Worm (Caenorhabditis elegans) whole organism, L1 larva: ENCODE measurements around the gene R09F10.3.

Experiments
- C04F5.9 ChIP-seq: sonication (generic microtip); optimal IDR thresholded peaks from 2 replicates; lab custom pipeline; 2016; ENCODE audit warnings: missing genetic modification characterization, missing compliant biosample characterization
- C16A3.4 ChIP-seq: fragments of 150-350 bp; optimal IDR thresholded peaks from 2 replicates; lab custom pipeline; 2014; ENCODE audit warnings: missing biosample characterization, missing genetic modification characterization
- C34B4.2 ChIP-seq: sonication (generic microtip); optimal IDR thresholded peaks from 2 replicates; lab custom pipeline; 2017; ENCODE audit warnings: mild to moderate bottlenecking, missing genetic modification characterization, missing compliant biosample characterization
- F16B12.6 ChIP-seq: fragments of 150-350 bp; optimal IDR thresholded peaks from 2 replicates; lab custom pipeline; 2014; ENCODE audit warnings: missing biosample characterization, missing genetic modification characterization
- Y116A8C.19 ChIP-seq: sonication (generic microtip); optimal IDR thresholded peaks from 2 replicates; lab custom pipeline; 2016; ENCODE audit warnings: missing compliant biosample characterization, missing genetic modification characterization, borderline replicate concordance
- ama-1 ChIP-seq: fragments of 150-350 bp; optimal IDR thresholded peaks from 2 replicates; lab custom pipeline; 2014
- blmp-1 ChIP-seq: fragments of 150-350 bp; optimal IDR thresholded peaks from 2 replicates; lab custom pipeline; 2014; ENCODE audit warnings: missing biosample characterization, missing genetic modification characterization
- ceh-82 ChIP-seq, 3 experiments: fragments of 150-350 bp in 1 of 3; sonication (generic microtip) in 2 of 3; optimal IDR thresholded peaks; 2 replicates each; lab custom pipeline; 2014 to 2017; ENCODE audit warnings: missing biosample characterization in 3 of 3, missing genetic modification characterization in 3 of 3
- ces-1 ChIP-seq: fragments of 150-350 bp; optimal IDR thresholded peaks from 2 replicates; lab custom pipeline; 2014; ENCODE audit warnings: missing biosample characterization, missing genetic modification reagents, missing genetic modification characterization
- dpl-1 ChIP-seq, 3 experiments: fragments of 150-350 bp in 2 of 3; sonication (generic microtip) in 1 of 3; optimal IDR thresholded peaks; 2 replicates each; lab custom pipeline; 2014 to 2017; ENCODE audit warnings: missing biosample characterization in 3 of 3, missing genetic modification characterization in 3 of 3, missing genetic modification reagents in 3 of 3
- dsc-1 ChIP-seq: sonication (generic microtip); optimal IDR thresholded peaks from 2 replicates; lab custom pipeline; 2016; ENCODE audit warnings: mild to moderate bottlenecking, missing genetic modification characterization, missing compliant biosample characterization
- efl-1 ChIP-seq, 4 experiments: fragments of 150-350 bp; optimal IDR thresholded peaks in 3 of 4; peaks in 1 of 4; 1 replicate in 1 of 4; 2 replicates in 3 of 4; lab custom pipeline; 2014; ENCODE audit warnings: missing biosample characterization in 2 of 4, missing genetic modification characterization in 2 of 4, missing genetic modification reagents in 2 of 4
- egl-13 ChIP-seq: sonication (generic microtip); optimal IDR thresholded peaks from 2 replicates; lab custom pipeline; 2016; ENCODE audit warnings: missing genotype, missing genetic modification reagents, missing genetic modification characterization, missing compliant biosample characterization
- egl-27 ChIP-seq, 2 experiments: fragments of 150-350 bp in 1 of 2; sonication (generic microtip); optimal IDR thresholded peaks; 3 replicates each; lab custom pipeline; 2017 to 2018; ENCODE audit warnings: missing biosample characterization in 2 of 2, missing genetic modification characterization in 2 of 2, missing genetic modification reagents in 2 of 2
- elt-2 ChIP-seq: sonication (generic microtip); optimal IDR thresholded peaks from 2 replicates; lab custom pipeline; 2016; ENCODE audit warnings: missing genetic modification characterization, mild to moderate bottlenecking, inconsistent platforms, missing compliant biosample characterization, missing genetic modification reagents
- elt-3 ChIP-seq, 6 experiments: fragments of 150-350 bp in 1 of 6; sonication (generic microtip); optimal IDR thresholded peaks; 2 replicates each; lab custom pipeline; 2017 to 2018; ENCODE audit warnings: missing biosample characterization in 6 of 6, missing genetic modification characterization in 6 of 6, inconsistent platforms in 1 of 6
- fkh-4 ChIP-seq: sonication (generic microtip); optimal IDR thresholded peaks from 2 replicates; lab custom pipeline; 2016; ENCODE audit warnings: missing compliant biosample characterization, missing genetic modification characterization, borderline replicate concordance
- fos-1 ChIP-seq: fragments of 150-350 bp; optimal IDR thresholded peaks from 2 replicates; lab custom pipeline; 2014; ENCODE audit warnings: missing biosample characterization, missing genetic modification characterization
- grh-1 ChIP-seq: fragments of 200-800 bp; sonication (Bioruptor generic); IDR thresholded peaks from 2 replicates; pipeline ENCODE4 v1.3.6; 2022; ENCODE audit warnings: missing genetic modification reagents, missing genetic modification characterization, missing compliant biosample characterization
- hlh-17 ChIP-seq: fragments of 200-800 bp; sonication (Bioruptor generic); optimal IDR thresholded peaks from 2 replicates; lab custom pipeline; 2018; ENCODE audit warnings: missing genetic modification characterization, mild to moderate bottlenecking, missing compliant biosample characterization, moderate library complexity, borderline replicate concordance
- jun-1 ChIP-seq: fragments of 150-350 bp; optimal IDR thresholded peaks from 2 replicates; lab custom pipeline; 2014; ENCODE audit warnings: missing biosample characterization, missing genetic modification reagents, missing genetic modification characterization
- lin-14 ChIP-seq: fragments of 200-800 bp; sonication (Bioruptor generic); optimal IDR thresholded peaks from 2 replicates; lab custom pipeline; 2018; ENCODE audit warnings: mild to moderate bottlenecking, missing genetic modification characterization, moderate library complexity, missing compliant biosample characterization
- lin-35 ChIP-seq, 2 experiments: fragments of 150-350 bp; optimal IDR thresholded peaks; 2 replicates each; lab custom pipeline; 2014; ENCODE audit warnings: missing biosample characterization in 2 of 2, missing genetic modification characterization in 2 of 2, missing genetic modification reagents in 2 of 2
- mab-9 ChIP-seq: fragments of 200-800 bp; sonication (Bioruptor generic); IDR thresholded peaks from 2 replicates; pipeline ENCODE4 v1.3.6; 2022; ENCODE audit warnings: missing genetic modification reagents, missing genetic modification characterization, missing compliant biosample characterization
- mdl-1 ChIP-seq, 2 experiments: fragments of 150-350 bp; optimal IDR thresholded peaks; 2 replicates each; lab custom pipeline; 2014 to 2017; ENCODE audit warnings: missing biosample characterization in 2 of 2, missing genetic modification characterization in 2 of 2, inconsistent platforms in 1 of 2
- mep-1 ChIP-seq: fragments of 150-350 bp; optimal IDR thresholded peaks from 2 replicates; lab custom pipeline; 2014; ENCODE audit warnings: missing biosample characterization, missing genetic modification characterization
- nhr-11 ChIP-seq: fragments of 150-350 bp; optimal IDR thresholded peaks from 2 replicates; lab custom pipeline; 2014; ENCODE audit warnings: missing biosample characterization, missing genetic modification characterization
- nhr-19 ChIP-seq: fragments of 200-800 bp; sonication (Bioruptor generic); conservative IDR thresholded peaks from 2 replicates; pipeline ENCODE4 v1.3.6; 2022; ENCODE audit warnings: missing genetic modification characterization, missing compliant biosample characterization
- nhr-71 ChIP-seq: sonication (generic microtip); optimal IDR thresholded peaks from 2 replicates; lab custom pipeline; 2016; ENCODE audit warnings: mild to moderate bottlenecking, missing genetic modification characterization, moderate library complexity, missing compliant biosample characterization
- nhr-76 ChIP-seq: sonication (generic microtip); optimal IDR thresholded peaks from 2 replicates; lab custom pipeline; 2017; ENCODE audit warnings: missing biosample characterization, missing genetic modification characterization
- nhr-84 ChIP-seq: sonication (generic microtip); optimal IDR thresholded peaks from 2 replicates; lab custom pipeline; 2017; ENCODE audit warnings: missing biosample characterization, missing genetic modification characterization
- nhr-85 ChIP-seq: sonication (generic microtip); peaks from one replicate; lab custom pipeline; 2016; ENCODE audit warnings: missing genetic modification characterization, inconsistent platforms, missing compliant biosample characterization
- nhr-90 ChIP-seq: sonication (generic microtip); optimal IDR thresholded peaks from 2 replicates; lab custom pipeline; 2016; ENCODE audit warnings: mild to moderate bottlenecking, missing genetic modification characterization, missing compliant biosample characterization; ENCODE audit not compliant: poor library complexity
- rnt-1 ChIP-seq: sonication (generic microtip); optimal IDR thresholded peaks from 2 replicates; lab custom pipeline; 2016; ENCODE audit warnings: mild to moderate bottlenecking, missing genetic modification characterization, moderate library complexity, missing compliant biosample characterization
- skn-1 ChIP-seq: fragments of 150-350 bp; optimal IDR thresholded peaks from 2 replicates; lab custom pipeline; 2014; ENCODE audit warnings: missing biosample characterization, missing genetic modification characterization
- snpc-4 ChIP-seq: fragments of 150-350 bp; optimal IDR thresholded peaks from 2 replicates; lab custom pipeline; 2014; ENCODE audit warnings: missing biosample characterization, missing genetic modification characterization
- snu-23 ChIP-seq: sonication (generic microtip); optimal IDR thresholded peaks from 2 replicates; lab custom pipeline; 2016; ENCODE audit warnings: missing genetic modification characterization, missing compliant biosample characterization
- sptf-1 ChIP-seq: fragments of 150-350 bp; optimal IDR thresholded peaks from 2 replicates; lab custom pipeline; 2014; ENCODE audit warnings: missing biosample characterization, missing genetic modification characterization
- tbx-2 ChIP-seq: sonication (generic microtip); optimal IDR thresholded peaks from 2 replicates; lab custom pipeline; 2016; ENCODE audit warnings: missing genetic modification characterization, missing compliant biosample characterization
- unc-30 ChIP-seq: sonication (generic microtip); optimal IDR thresholded peaks from 2 replicates; lab custom pipeline; 2017; ENCODE audit warnings: missing biosample characterization, missing genetic modification characterization
- unc-86 ChIP-seq: sonication (generic microtip); optimal IDR thresholded peaks from 2 replicates; lab custom pipeline; 2016; ENCODE audit warnings: missing genetic modification characterization, missing compliant biosample characterization
- vab-15 ChIP-seq: sonication (generic microtip); optimal IDR thresholded peaks from 2 replicates; lab custom pipeline; 2017; ENCODE audit warnings: missing genotype, mild to moderate bottlenecking, missing genetic modification characterization, missing compliant biosample characterization
- xbp-1 ChIP-seq: sonication (generic microtip); optimal IDR thresholded peaks from 2 replicates; lab custom pipeline; 2016; ENCODE audit warnings: missing genetic modification characterization, missing compliant biosample characterization
- zag-1 ChIP-seq: fragments of 150-350 bp; optimal IDR thresholded peaks from 2 replicates; lab custom pipeline; 2014; ENCODE audit warnings: missing biosample characterization, missing genetic modification characterization
- ztf-11 ChIP-seq, 2 experiments: sonication (generic microtip); optimal IDR thresholded peaks; 2 replicates each; lab custom pipeline; 2016 to 2017; ENCODE audit warnings: missing genetic modification characterization in 2 of 2, missing biosample characterization in 1 of 2, missing compliant biosample characterization in 1 of 2

R09F10.3 gene

DNA sequence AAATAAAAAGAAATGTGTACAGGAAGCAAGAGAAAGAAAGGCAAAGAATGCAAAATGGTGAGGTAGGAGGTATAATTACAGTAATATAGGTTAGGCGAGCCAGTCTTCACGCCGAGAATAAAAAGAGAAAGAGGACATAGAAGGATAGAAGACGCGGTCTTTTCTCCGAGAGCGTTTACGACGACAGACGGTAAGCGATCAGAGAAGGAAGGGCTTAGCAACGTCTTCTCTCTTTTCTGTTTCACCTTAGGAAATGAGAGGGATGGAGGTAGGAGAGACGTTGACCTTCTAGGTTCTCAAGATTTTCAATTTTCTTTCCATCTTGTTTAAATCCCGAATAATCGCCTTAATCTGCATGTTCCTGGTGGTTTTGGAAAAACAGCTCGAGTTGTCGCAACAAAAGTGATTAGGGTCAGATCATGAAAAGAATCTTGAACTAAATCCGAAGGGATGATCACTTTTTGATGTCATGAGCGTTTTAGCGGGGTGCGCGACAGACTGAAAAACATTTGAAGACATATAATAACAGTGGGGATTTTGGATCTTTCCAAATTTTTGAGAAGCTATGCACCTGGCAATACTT is 23.4 kb upstream of the R09F10.3 start, which contains the start of gene cutl-29:
cutl-29 (minus strand) TSS at position 51 of the 583 bp plus-strand sequence.
- no peak for TF ChIP-seq efl-1 (optimal IDR thresholded peaks at IDR 0.05; lab: Kevin White, UChicago)
- no peak for TF ChIP-seq efl-1 (GFP tag; optimal IDR thresholded peaks at IDR 0.05 in 1 of 2; lab: Kevin White, UChicago)
- TF ChIP-seq blmp-1 (tag; lab: Kevin White, UChicago) = peak; percentile 36
- no peak for TF ChIP-seq C04F5.9 (tag; lab: Kevin White, UChicago)
- TF ChIP-seq xbp-1 (tag; lab: Kevin White, UChicago) = no peak
- no peak for TF ChIP-seq nhr-90
- TF ChIP-seq nhr-84 (tag; lab: Kevin White, UChicago) = no peak
- no peak for TF ChIP-seq ces-1 (GFP tag; lab: Kevin White, UChicago)
- no peak for TF ChIP-seq hlh-17
- peak; percentile 46 for TF ChIP-seq nhr-85
- TF ChIP-seq dsc-1 (tag; lab: Kevin White, UChicago) = peak; percentile 58
- no peak for TF ChIP-seq jun-1 (tag; lab: Kevin White, UChicago)
- no peak for TF ChIP-seq grh-1 (GFP tag; lab: Robert Waterston, UW)
- TF ChIP-seq fos-1 (tag; lab: Kevin White, UChicago) = no peak
- no peak for TF ChIP-seq C16A3.4
- TF ChIP-seq ceh-82 (tag; optimal IDR thresholded peaks at IDR 0.05; lab: Kevin White, UChicago) = no peak
- TF ChIP-seq unc-86 (tag; lab: Kevin White, UChicago) = no peak
- no peak for TF ChIP-seq ama-1 (lab: Kevin White, UChicago)
- no peak for TF ChIP-seq nhr-76
- peak; percentile 17 for TF ChIP-seq egl-13 (tag; lab: Kevin White, UChicago)
- TF ChIP-seq dpl-1 (GFP tag; optimal IDR thresholded peaks at IDR 0.05; lab: Kevin White, UChicago) = no peak
- TF ChIP-seq nhr-71 (tag; lab: Kevin White, UChicago) = no peak
- no peak for TF ChIP-seq elt-2 (tag; lab: Kevin White, UChicago)

DNA sequence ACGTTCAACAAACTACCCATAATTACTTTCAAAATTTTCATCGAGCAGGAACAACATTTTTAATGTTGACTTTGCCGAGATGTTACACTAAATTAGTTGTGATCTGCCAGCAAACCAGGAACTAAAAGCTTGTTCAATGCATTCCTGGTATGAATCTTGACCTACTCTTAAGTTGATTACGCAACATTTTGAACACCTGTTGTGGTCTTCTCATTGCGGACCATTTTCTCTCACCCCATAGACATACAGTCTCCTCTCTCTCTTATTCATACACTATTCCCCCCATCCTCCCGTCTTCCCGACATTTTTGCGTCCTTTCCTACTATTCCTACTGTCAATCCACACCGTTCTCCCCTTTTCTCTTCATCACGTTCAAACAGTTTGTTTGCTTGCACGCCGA is 20.9 kb upstream of the R09F10.3 start:
- TF ChIP-seq snpc-4 (tag; lab: Kevin White, UChicago) (no peak), mdl-1 (tag; optimal IDR thresholded peaks at IDR 0.05; lab: Kevin White, UChicago) (no peak), unc-30 (tag; lab: Kevin White, UChicago) (no peak)

ce11 chrX:8274869-8275268 is 19.6 kb upstream of the R09F10.3 start, which contains the start of gene ksr-1:
TSS of gene ksr-1 (plus strand) at chrX:8275169.
- no peak for TF ChIP-seq Y116A8C.19 (tag; lab: Kevin White, UChicago)

DNA sequence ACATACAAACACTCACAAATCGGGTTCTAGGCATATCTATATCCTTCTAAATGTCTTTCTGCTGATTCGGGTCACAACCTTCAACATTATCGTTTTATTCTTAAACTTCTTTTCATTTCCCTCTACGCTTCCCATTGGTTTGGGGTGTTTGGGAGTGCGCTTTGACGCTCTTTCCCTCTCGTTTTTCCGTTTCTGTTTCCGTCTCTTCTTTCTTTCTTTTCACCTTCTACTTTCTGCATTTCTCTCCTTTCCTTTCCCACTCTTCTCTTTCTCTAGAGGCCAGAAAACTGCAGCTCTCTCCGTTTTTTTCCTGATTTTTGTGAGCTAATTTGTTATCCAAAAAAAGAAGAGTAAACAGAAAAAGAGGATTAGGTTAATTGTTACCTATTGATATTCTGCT is 18.1 kb upstream of the R09F10.3 start:
- no peak for TF ChIP-seq hlh-17
- no peak for TF ChIP-seq mab-9
- TF ChIP-seq ztf-11 (tag; optimal IDR thresholded peaks at IDR 0.05; lab: Kevin White, UChicago) = no peak
- TF ChIP-seq unc-30 (tag; lab: Kevin White, UChicago) = no peak
- TF ChIP-seq fos-1 (tag; lab: Kevin White, UChicago) = no peak
- TF ChIP-seq F16B12.6 (tag; lab: Kevin White, UChicago) = no peak
- no peak for TF ChIP-seq rnt-1 (tag; lab: Kevin White, UChicago)
- peak; percentile 7 for TF ChIP-seq snu-23 (GFP tag; lab: Kevin White, UChicago)
- no peak for TF ChIP-seq mdl-1 (tag; optimal IDR thresholded peaks at IDR 0.05; lab: Kevin White, UChicago)
- no peak for TF ChIP-seq lin-35 (GFP tag; optimal IDR thresholded peaks at IDR 0.05; lab: Kevin White, UChicago)
- no peak for TF ChIP-seq C34B4.2
- no peak for TF ChIP-seq tbx-2 (tag; lab: Kevin White, UChicago)
- TF ChIP-seq fkh-4 (tag; lab: Kevin White, UChicago) = no peak
- no peak for TF ChIP-seq zag-1 (tag; lab: Kevin White, UChicago)
- TF ChIP-seq mep-1 (tag; lab: Kevin White, UChicago) = peak; percentile 3
- TF ChIP-seq elt-3 (tag; optimal IDR thresholded peaks at IDR 0.05; lab: Kevin White, UChicago) = no peak
- TF ChIP-seq C16A3.4 = no peak
- TF ChIP-seq ama-1 (lab: Kevin White, UChicago) = no peak
- TF ChIP-seq unc-86 (tag; lab: Kevin White, UChicago) = no peak
- no peak for TF ChIP-seq egl-27 (tag; optimal IDR thresholded peaks at IDR 0.05; lab: Kevin White, UChicago)
- TF ChIP-seq nhr-19 (GFP tag; lab: Robert Waterston, UW) = no peak
- TF ChIP-seq blmp-1 (tag; lab: Kevin White, UChicago) = peak; percentile 91
- TF ChIP-seq Y116A8C.19 (tag; lab: Kevin White, UChicago) = no peak
- peak; percentile 64 for TF ChIP-seq lin-14 (GFP tag; lab: Kevin White, UChicago)
- no peak for TF ChIP-seq vab-15 (tag; lab: Kevin White, UChicago)
- TF ChIP-seq nhr-11 (tag; lab: Kevin White, UChicago) = no peak
- TF ChIP-seq ceh-82 (tag; optimal IDR thresholded peaks at IDR 0.05; lab: Kevin White, UChicago) = no peak
- no peak for TF ChIP-seq skn-1 (tag; lab: Kevin White, UChicago)
- TF ChIP-seq sptf-1 (tag; lab: Kevin White, UChicago) = no peak
